Worm (Caenorhabditis elegans) whole organism, L1 larva: ENCODE data around the gene E02C12.8.

Experiments used
- aly-2 ChIP-seq: fragments of 150-350 bp; optimal IDR thresholded peaks from 2 replicates; lab custom pipeline; 2014; ENCODE audit warnings: missing biosample characterization, missing genetic modification characterization
- ama-1 ChIP-seq: fragments of 150-350 bp; optimal IDR thresholded peaks from 2 replicates; lab custom pipeline; 2014
- ceh-63 ChIP-seq: fragments of 200-800 bp; sonication (Bioruptor generic); optimal IDR thresholded peaks from 2 replicates; lab custom pipeline; 2018; ENCODE audit warnings: mild to moderate bottlenecking, missing genetic modification characterization, missing compliant biosample characterization
- ceh-8 ChIP-seq: fragments of 200-800 bp; sonication (Bioruptor generic); optimal IDR thresholded peaks from 2 replicates; lab custom pipeline; 2018; ENCODE audit warnings: mild to moderate bottlenecking, missing genetic modification characterization, moderate library complexity, missing compliant biosample characterization
- ceh-82 ChIP-seq, 3 experiments: fragments of 150-350 bp in 1 of 3; sonication (generic microtip) in 2 of 3; optimal IDR thresholded peaks; 2 replicates each; lab custom pipeline; 2014 to 2017; ENCODE audit warnings: missing biosample characterization in 3 of 3, missing genetic modification characterization in 3 of 3
- ceh-88 ChIP-seq: fragments of 200-800 bp; sonication (Bioruptor generic); IDR thresholded peaks from 2 replicates; pipeline ENCODE4 v1.3.6; 2022; ENCODE audit warnings: missing genetic modification characterization, missing compliant biosample characterization
- ceh-90 ChIP-seq: sonication (generic microtip); optimal IDR thresholded peaks from 2 replicates; lab custom pipeline; 2016; ENCODE audit warnings: missing genetic modification characterization, missing compliant biosample characterization
- dpl-1 ChIP-seq, 3 experiments: fragments of 150-350 bp in 2 of 3; sonication (generic microtip) in 1 of 3; optimal IDR thresholded peaks; 2 replicates each; lab custom pipeline; 2014 to 2017; ENCODE audit warnings: missing biosample characterization in 3 of 3, missing genetic modification characterization in 3 of 3, missing genetic modification reagents in 3 of 3
- dsc-1 ChIP-seq: sonication (generic microtip); optimal IDR thresholded peaks from 2 replicates; lab custom pipeline; 2016; ENCODE audit warnings: mild to moderate bottlenecking, missing genetic modification characterization, missing compliant biosample characterization
- efl-1 ChIP-seq, 4 experiments: fragments of 150-350 bp; optimal IDR thresholded peaks in 3 of 4; peaks in 1 of 4; 1 replicate in 1 of 4; 2 replicates in 3 of 4; lab custom pipeline; 2014; ENCODE audit warnings: missing biosample characterization in 2 of 4, missing genetic modification characterization in 2 of 4, missing genetic modification reagents in 2 of 4
- egl-13 ChIP-seq: sonication (generic microtip); optimal IDR thresholded peaks from 2 replicates; lab custom pipeline; 2016; ENCODE audit warnings: missing genotype, missing genetic modification reagents, missing genetic modification characterization, missing compliant biosample characterization
- egl-27 ChIP-seq, 2 experiments: fragments of 150-350 bp in 1 of 2; sonication (generic microtip); optimal IDR thresholded peaks; 3 replicates each; lab custom pipeline; 2017 to 2018; ENCODE audit warnings: missing biosample characterization in 2 of 2, missing genetic modification characterization in 2 of 2, missing genetic modification reagents in 2 of 2
- elt-3 ChIP-seq, 6 experiments: fragments of 150-350 bp in 1 of 6; sonication (generic microtip); optimal IDR thresholded peaks; 2 replicates each; lab custom pipeline; 2017 to 2018; ENCODE audit warnings: missing biosample characterization in 6 of 6, missing genetic modification characterization in 6 of 6, inconsistent platforms in 1 of 6
- fkh-10 ChIP-seq: sonication (generic microtip); optimal IDR thresholded peaks from 2 replicates; lab custom pipeline; 2017; ENCODE audit warnings: missing biosample characterization, missing genetic modification reagents, missing genetic modification characterization
- fkh-4 ChIP-seq: sonication (generic microtip); optimal IDR thresholded peaks from 2 replicates; lab custom pipeline; 2016; ENCODE audit warnings: missing compliant biosample characterization, missing genetic modification characterization, borderline replicate concordance
- fos-1 ChIP-seq: fragments of 150-350 bp; optimal IDR thresholded peaks from 2 replicates; lab custom pipeline; 2014; ENCODE audit warnings: missing biosample characterization, missing genetic modification characterization
- hlh-17 ChIP-seq: fragments of 200-800 bp; sonication (Bioruptor generic); optimal IDR thresholded peaks from 2 replicates; lab custom pipeline; 2018; ENCODE audit warnings: missing genetic modification characterization, mild to moderate bottlenecking, missing compliant biosample characterization, moderate library complexity, borderline replicate concordance
- irx-1 ChIP-seq: sonication (generic microtip); optimal IDR thresholded peaks from 2 replicates; lab custom pipeline; 2016; ENCODE audit warnings: missing genetic modification characterization, missing compliant biosample characterization
- isw-1 ChIP-seq: fragments of 200-800 bp; sonication (Bioruptor generic); IDR thresholded peaks from 2 replicates; pipeline ENCODE4 v1.3.6; 2022; ENCODE audit warnings: missing genetic modification characterization, missing compliant biosample characterization
- lin-13 ChIP-seq: fragments of 150-350 bp; optimal IDR thresholded peaks from 2 replicates; lab custom pipeline; 2014; ENCODE audit warnings: missing biosample characterization, missing genetic modification reagents, missing genetic modification characterization
- lin-14 ChIP-seq: fragments of 200-800 bp; sonication (Bioruptor generic); optimal IDR thresholded peaks from 2 replicates; lab custom pipeline; 2018; ENCODE audit warnings: mild to moderate bottlenecking, missing genetic modification characterization, moderate library complexity, missing compliant biosample characterization
- mab-9 ChIP-seq: fragments of 200-800 bp; sonication (Bioruptor generic); IDR thresholded peaks from 2 replicates; pipeline ENCODE4 v1.3.6; 2022; ENCODE audit warnings: missing genetic modification reagents, missing genetic modification characterization, missing compliant biosample characterization
- mdl-1 ChIP-seq, 2 experiments: fragments of 150-350 bp; optimal IDR thresholded peaks; 2 replicates each; lab custom pipeline; 2014 to 2017; ENCODE audit warnings: missing biosample characterization in 2 of 2, missing genetic modification characterization in 2 of 2, inconsistent platforms in 1 of 2
- mef-2 ChIP-seq: fragments of 150-350 bp; optimal IDR thresholded peaks from 2 replicates; lab custom pipeline; 2014; ENCODE audit warnings: missing biosample characterization, missing genetic modification characterization
- mep-1 ChIP-seq: fragments of 150-350 bp; optimal IDR thresholded peaks from 2 replicates; lab custom pipeline; 2014; ENCODE audit warnings: missing biosample characterization, missing genetic modification characterization
- nhr-19 ChIP-seq: fragments of 200-800 bp; sonication (Bioruptor generic); conservative IDR thresholded peaks from 2 replicates; pipeline ENCODE4 v1.3.6; 2022; ENCODE audit warnings: missing genetic modification characterization, missing compliant biosample characterization
- nhr-20 ChIP-seq: sonication (generic microtip); optimal IDR thresholded peaks from 2 replicates; lab custom pipeline; 2016; ENCODE audit warnings: mild to moderate bottlenecking, missing genetic modification characterization, missing compliant biosample characterization
- nhr-237 ChIP-seq: fragments of 150-350 bp; optimal IDR thresholded peaks from 2 replicates; lab custom pipeline; 2014; ENCODE audit warnings: missing biosample characterization, missing genetic modification characterization
- nhr-71 ChIP-seq: sonication (generic microtip); optimal IDR thresholded peaks from 2 replicates; lab custom pipeline; 2016; ENCODE audit warnings: mild to moderate bottlenecking, missing genetic modification characterization, moderate library complexity, missing compliant biosample characterization
- nhr-77 ChIP-seq: fragments of 150-350 bp; optimal IDR thresholded peaks from 2 replicates; lab custom pipeline; 2014; ENCODE audit warnings: missing biosample characterization, missing genetic modification characterization
- nhr-85 ChIP-seq: sonication (generic microtip); peaks from one replicate; lab custom pipeline; 2016; ENCODE audit warnings: missing genetic modification characterization, inconsistent platforms, missing compliant biosample characterization
- nhr-90 ChIP-seq: sonication (generic microtip); optimal IDR thresholded peaks from 2 replicates; lab custom pipeline; 2016; ENCODE audit warnings: mild to moderate bottlenecking, missing genetic modification characterization, missing compliant biosample characterization; ENCODE audit not compliant: poor library complexity
- pag-3 ChIP-seq: sonication (generic microtip); optimal IDR thresholded peaks from 2 replicates; lab custom pipeline; 2017; ENCODE audit warnings: missing genetic modification characterization, mild to moderate bottlenecking, missing compliant biosample characterization, antibody characterized with exemption, borderline replicate concordance; ENCODE audit not compliant: insufficient read depth
- pax-3 ChIP-seq: fragments of 200-800 bp; sonication (Bioruptor generic); optimal IDR thresholded peaks from 2 replicates; lab custom pipeline; 2018; ENCODE audit warnings: mild to moderate bottlenecking, missing genetic modification characterization, moderate library complexity, missing compliant biosample characterization
- pqm-1 ChIP-seq: sonication (generic microtip); optimal IDR thresholded peaks from 3 replicates; lab custom pipeline; 2017; ENCODE audit warnings: missing biosample characterization, missing genetic modification characterization
- rnt-1 ChIP-seq: sonication (generic microtip); optimal IDR thresholded peaks from 2 replicates; lab custom pipeline; 2016; ENCODE audit warnings: mild to moderate bottlenecking, missing genetic modification characterization, moderate library complexity, missing compliant biosample characterization
- skn-1 ChIP-seq: fragments of 150-350 bp; optimal IDR thresholded peaks from 2 replicates; lab custom pipeline; 2014; ENCODE audit warnings: missing biosample characterization, missing genetic modification characterization
- swsn-7 ChIP-seq: sonication (generic microtip); optimal IDR thresholded peaks from 2 replicates; lab custom pipeline; 2016; ENCODE audit warnings: missing genetic modification characterization, missing compliant biosample characterization
- tbx-2 ChIP-seq: sonication (generic microtip); optimal IDR thresholded peaks from 2 replicates; lab custom pipeline; 2016; ENCODE audit warnings: missing genetic modification characterization, missing compliant biosample characterization
- tlp-1 ChIP-seq: fragments of 150-350 bp; optimal IDR thresholded peaks from 2 replicates; lab custom pipeline; 2014; ENCODE audit warnings: missing biosample characterization, missing genetic modification characterization
- unc-130 ChIP-seq: fragments of 150-350 bp; optimal IDR thresholded peaks from 2 replicates; lab custom pipeline; 2017; ENCODE audit warnings: missing biosample characterization, missing genetic modification characterization, inconsistent platforms
- unc-30 ChIP-seq: sonication (generic microtip); optimal IDR thresholded peaks from 2 replicates; lab custom pipeline; 2017; ENCODE audit warnings: missing biosample characterization, missing genetic modification characterization
- unc-62 ChIP-seq: fragments of 150-350 bp; optimal IDR thresholded peaks from 2 replicates; lab custom pipeline; 2014; ENCODE audit warnings: missing biosample characterization, missing genetic modification reagents, missing genetic modification characterization
- vab-15 ChIP-seq: sonication (generic microtip); optimal IDR thresholded peaks from 2 replicates; lab custom pipeline; 2017; ENCODE audit warnings: missing genotype, mild to moderate bottlenecking, missing genetic modification characterization, missing compliant biosample characterization
- xbp-1 ChIP-seq: sonication (generic microtip); optimal IDR thresholded peaks from 2 replicates; lab custom pipeline; 2016; ENCODE audit warnings: missing genetic modification characterization, missing compliant biosample characterization
- zag-1 ChIP-seq: fragments of 150-350 bp; optimal IDR thresholded peaks from 2 replicates; lab custom pipeline; 2014; ENCODE audit warnings: missing biosample characterization, missing genetic modification characterization
- zip-4 ChIP-seq: fragments of 200-800 bp; sonication (Bioruptor generic); optimal IDR thresholded peaks from 2 replicates; lab custom pipeline; 2018; ENCODE audit warnings: mild to moderate bottlenecking, missing genetic modification characterization, moderate library complexity, missing compliant biosample characterization
- ztf-11 ChIP-seq, 2 experiments: sonication (generic microtip); optimal IDR thresholded peaks; 2 replicates each; lab custom pipeline; 2016 to 2017; ENCODE audit warnings: missing genetic modification characterization in 2 of 2, missing biosample characterization in 1 of 2, missing compliant biosample characterization in 1 of 2
- ztf-4 ChIP-seq: fragments of 150-350 bp; optimal IDR thresholded peaks from 2 replicates; lab custom pipeline; 2014; ENCODE audit warnings: missing biosample characterization, missing genetic modification characterization

Gene E02C12.8

DNA sequence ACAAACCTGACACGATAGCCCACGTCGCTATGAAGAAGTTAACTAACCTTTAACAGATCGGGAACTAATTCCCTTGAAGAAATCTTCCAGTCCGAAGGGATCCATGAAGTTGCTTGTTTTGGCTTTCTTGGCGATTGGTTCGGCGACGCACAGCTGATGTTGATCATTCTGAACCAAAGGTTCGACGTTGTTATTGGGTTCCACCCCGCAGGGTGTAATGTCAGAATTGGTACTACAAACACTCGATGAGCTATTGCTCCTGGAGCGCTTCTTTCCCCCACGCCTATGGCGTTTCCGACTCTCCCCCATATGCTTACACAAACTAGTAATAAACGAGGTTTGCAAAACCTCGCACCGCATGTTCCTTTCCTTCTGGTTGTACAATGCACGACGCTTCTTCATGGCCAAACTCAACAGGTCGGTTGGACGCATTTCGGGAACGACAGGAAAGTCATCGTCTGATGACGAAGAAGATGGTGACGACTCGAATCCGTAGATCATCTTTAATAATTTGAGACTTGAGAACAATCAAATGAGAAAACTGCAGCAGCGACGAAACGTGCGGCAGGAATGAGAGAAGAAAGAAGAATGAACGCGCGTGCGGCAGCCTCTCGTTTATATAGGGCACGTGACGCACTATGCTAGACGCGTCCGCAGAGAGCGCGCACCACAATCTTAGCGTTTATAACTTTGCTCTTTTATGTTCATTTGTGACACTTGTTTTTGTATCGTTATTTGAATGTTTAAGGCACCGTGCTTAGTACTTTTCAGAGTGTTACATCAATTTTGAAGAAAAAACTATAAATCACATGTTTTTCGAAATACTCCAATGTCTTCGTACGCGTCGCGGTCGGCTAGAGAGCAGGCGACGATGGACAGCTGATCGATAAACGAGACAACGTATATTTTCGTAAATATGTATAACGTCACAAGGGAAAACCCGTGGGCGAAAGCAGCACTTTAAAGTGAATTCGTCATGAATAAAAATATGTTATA is 29.5 kb downstream of the E02C12.8 start, which contains the start of gene tos-1 (continued):
- TF ChIP-seq skn-1 (tag; lab: Kevin White, UChicago) (peak; percentile 69), fkh-10 (GFP tag; lab: Kevin White, UChicago) (peak; percentile 98), ceh-8 (GFP tag; lab: Kevin White, UChicago) (peak; percentile 94), pax-3 (tag; lab: Kevin White, UChicago) (peak; percentile 100), swsn-7 (tag; lab: Kevin White, UChicago) (peak; percentile 100), fkh-4 (tag; lab: Kevin White, UChicago) (peak; percentile 92), irx-1 (tag; lab: Kevin White, UChicago) (peak; percentile 98), unc-130 (tag; lab: Kevin White, UChicago) (peak; percentile 69), zip-4 (GFP tag; lab: Kevin White, UChicago) (peak; percentile 98), egl-27 (tag; optimal IDR thresholded peaks at IDR 0.05; lab: Kevin White, UChicago) (peak; percentile 82 to 95), nhr-237 (tag; lab: Kevin White, UChicago) (peak; percentile 94), unc-30 (tag; lab: Kevin White, UChicago) (no peak), nhr-71 (tag; lab: Kevin White, UChicago) (peak; percentile 100), dpl-1 (GFP tag; optimal IDR thresholded peaks at IDR 0.05; lab: Kevin White, UChicago) (peak; percentile 78 to 85 (median 80)), tbx-2 (peak; percentile 99), dsc-1 (tag; lab: Kevin White, UChicago) (peak; percentile 100), aly-2 (peak; percentile 86), lin-13 (peak; percentile 85), vab-15 (tag; lab: Kevin White, UChicago) (peak; percentile 97), tlp-1 (no peak), elt-3 (tag; optimal IDR thresholded peaks at IDR 0.05; lab: Kevin White, UChicago) (peak in 5 of 6 experiments; percentile 81 to 98 (median 90)), nhr-19 (GFP tag; lab: Robert Waterston, UW) (peak; percentile 98), nhr-90 (tag; lab: Kevin White, UChicago) (peak; percentile 99), ceh-90 (peak; percentile 35), nhr-85 (tag; lab: Kevin White, UChicago) (peak; percentile 100), xbp-1 (tag; lab: Kevin White, UChicago) (peak; percentile 99), nhr-77 (tag; lab: Kevin White, UChicago) (peak; percentile 98), mdl-1 (tag; optimal IDR thresholded peaks at IDR 0.05; lab: Kevin White, UChicago) (peak; percentile 91 to 97), ama-1 (peak; percentile 99), rnt-1 (peak; percentile 82), pag-3 (tag; lab: Kevin White, UChicago) (peak; percentile 7), mep-1 (tag; lab: Kevin White, UChicago) (peak; percentile 94), mab-9 (GFP tag; lab: Robert Waterston, UW) (peak; percentile 95), fos-1 (tag; lab: Kevin White, UChicago) (peak; percentile 90), nhr-20 (tag; lab: Kevin White, UChicago) (peak; percentile 100), zag-1 (tag; lab: Kevin White, UChicago) (peak; percentile 86), isw-1 (GFP tag; lab: Robert Waterston, UW) (peak; percentile 99), egl-13 (tag; lab: Kevin White, UChicago) (peak; percentile 99), ztf-4 (tag; lab: Kevin White, UChicago) (peak; percentile 95), ztf-11 (tag; optimal IDR thresholded peaks at IDR 0.05; lab: Kevin White, UChicago) (peak in 1 of 2 experiments; percentile 96), mef-2 (peak; percentile 14), ceh-63 (GFP tag; lab: Kevin White, UChicago) (peak; percentile 48), efl-1 (optimal IDR thresholded peaks at IDR 0.05; lab: Kevin White, UChicago) (peak; percentile 90 to 92), efl-1 (GFP tag; optimal IDR thresholded peaks at IDR 0.05 in 1 of 2; lab: Kevin White, UChicago) (peak; percentile 78 to 99), unc-62 (peak; percentile 90), hlh-17 (GFP tag; lab: Kevin White, UChicago) (no peak), ceh-82 (tag; optimal IDR thresholded peaks at IDR 0.05; lab: Kevin White, UChicago) (peak; percentile 73 to 95 (median 94)), lin-14 (GFP tag; lab: Kevin White, UChicago) (peak; percentile 100), ceh-88 (GFP tag; lab: Robert Waterston, UW) (peak; percentile 99), pqm-1 (tag; lab: Kevin White, UChicago) (no peak)
